Worm (Caenorhabditis elegans) whole organism, early embryonic: ENCODE results near the gene tmem-184.

Experiments
- B0310.2 ChIP-seq: sonication (generic microtip); optimal IDR thresholded peaks from 2 replicates; lab custom pipeline; 2016; ENCODE audit warnings: mild to moderate bottlenecking, missing genetic modification characterization, missing compliant biosample characterization
- F13C5.2 ChIP-seq: sonication (generic microtip); optimal IDR thresholded peaks from 2 replicates; lab custom pipeline; 2017; ENCODE audit warnings: mild to moderate bottlenecking, missing genetic modification characterization, inconsistent platforms, missing compliant biosample characterization
- aly-1 ChIP-seq: sonication (generic microtip); optimal IDR thresholded peaks from 2 replicates; lab custom pipeline; 2016; ENCODE audit warnings: missing genetic modification characterization, missing compliant biosample characterization
- ama-1 ChIP-seq: fragments of 150-350 bp; optimal IDR thresholded peaks from 2 replicates; lab custom pipeline; 2014
- ceh-13 ChIP-seq: fragments of 200-800 bp; sonication (Bioruptor generic); optimal IDR thresholded peaks from 2 replicates; lab custom pipeline; 2018; ENCODE audit warnings: mild to moderate bottlenecking, missing genetic modification characterization, missing compliant biosample characterization
- ceh-36 ChIP-seq: sonication (generic microtip); optimal IDR thresholded peaks from 2 replicates; lab custom pipeline; 2016; ENCODE audit warnings: missing genetic modification characterization, inconsistent platforms, missing compliant biosample characterization
- ets-7 ChIP-seq: sonication (generic microtip); optimal IDR thresholded peaks from 2 replicates; lab custom pipeline; 2016; ENCODE audit warnings: missing genotype, missing genetic modification characterization, missing compliant biosample characterization
- flt-1 ChIP-seq: fragments of 200-800 bp; sonication (Bioruptor generic); IDR thresholded peaks from 2 replicates; pipeline ENCODE4 v1.3.6; 2022; ENCODE audit warnings: missing genetic modification characterization, missing compliant biosample characterization
- hmbx-1 ChIP-seq: sonication (generic microtip); optimal IDR thresholded peaks from 2 replicates; lab custom pipeline; 2016; ENCODE audit warnings: mild to moderate bottlenecking, missing genetic modification characterization, missing compliant biosample characterization
- hmg-4 ChIP-seq: fragments of 200-800 bp; sonication (Bioruptor generic); optimal IDR thresholded peaks from 2 replicates; lab custom pipeline; 2018; ENCODE audit warnings: mild to moderate bottlenecking, missing genetic modification characterization, missing compliant biosample characterization
- hnd-1 ChIP-seq: sonication (generic microtip); optimal IDR thresholded peaks from 2 replicates; lab custom pipeline; 2016; ENCODE audit warnings: missing genetic modification characterization, missing compliant biosample characterization
- pes-1 ChIP-seq: fragments of 200-800 bp; sonication (Bioruptor generic); IDR thresholded peaks from 2 replicates; pipeline ENCODE4 v1.3.6; 2022; ENCODE audit warnings: missing genetic modification reagents, missing genetic modification characterization, missing compliant biosample characterization
- scrt-1 ChIP-seq: fragments of 200-800 bp; sonication (Bioruptor generic); IDR thresholded peaks from 2 replicates; pipeline ENCODE4 v1.3.6; 2022; ENCODE audit warnings: missing genetic modification characterization, missing compliant biosample characterization
- sea-1 ChIP-seq: fragments of 200-800 bp; sonication (Bioruptor generic); conservative IDR thresholded peaks from 2 replicates; pipeline ENCODE4 v1.3.6; 2022; ENCODE audit warnings: missing genetic modification characterization, missing compliant biosample characterization
- tbx-11 ChIP-seq: fragments of 200-800 bp; sonication (Bioruptor generic); IDR thresholded peaks from 2 replicates; pipeline ENCODE4 v1.3.6; 2022; ENCODE audit warnings: missing genetic modification characterization, missing compliant biosample characterization
- tbx-37 ChIP-seq: fragments of 200-800 bp; sonication (Bioruptor generic); conservative IDR thresholded peaks from 2 replicates; pipeline ENCODE4 v1.3.6; 2022; ENCODE audit warnings: missing genetic modification reagents, missing genetic modification characterization, missing compliant biosample characterization
- tra-4 ChIP-seq: sonication (generic microtip); optimal IDR thresholded peaks from 2 replicates; lab custom pipeline; 2017; ENCODE audit warnings: missing genetic modification characterization, missing compliant biosample characterization

The tmem-184 gene

ce11 chrX:14708176-14708642 is 1.5 kb upstream of the tmem-184 start:
- peak; percentile 8; the same call in 1 of the 2 replicates for TF ChIP-seq sea-1
- TF ChIP-seq B0310.2 (tag; lab: Kevin White, UChicago): peak; percentile 29
- peak; percentile 84 for TF ChIP-seq F13C5.2 (tag; lab: Kevin White, UChicago)
- TF ChIP-seq ama-1 (lab: Kevin White, UChicago): no peak
- TF ChIP-seq tbx-11 (GFP tag; lab: Robert Waterston, UW): no peak
- TF ChIP-seq aly-1 (tag; lab: Kevin White, UChicago): peak; percentile 4
- no peak for TF ChIP-seq flt-1 (GFP tag; lab: Robert Waterston, UW)
- TF ChIP-seq scrt-1 (GFP tag; lab: Robert Waterston, UW): 0 out of 2 replicates have a peak, but pooled peaks have one; percentile 35
- peak; percentile 83 for TF ChIP-seq hmg-4
- TF ChIP-seq ceh-36 (tag; lab: Kevin White, UChicago): no peak
- TF ChIP-seq ets-7 (tag; lab: Kevin White, UChicago): no peak
- TF ChIP-seq pes-1: peak; percentile 56; the same call in 1 of the 2 replicates

- TF ChIP-seq aly-1 (tag; lab: Kevin White, UChicago) (no peak), pes-1 (no peak), tra-4 (no peak), F13C5.2 (tag; lab: Kevin White, UChicago) (no peak), flt-1 (GFP tag; lab: Robert Waterston, UW) (no peak), hmg-4 (no peak), hnd-1 (tag; lab: Kevin White, UChicago) (no peak), sea-1 (no peak), ceh-13 (GFP tag; lab: Kevin White, UChicago) (no peak), scrt-1 (GFP tag; lab: Robert Waterston, UW) (no peak), tbx-11 (GFP tag; lab: Robert Waterston, UW) (no peak), hmbx-1 (tag; lab: Kevin White, UChicago) (no peak), tbx-37 (GFP tag; lab: Robert Waterston, UW) (no peak), B0310.2 (tag; lab: Kevin White, UChicago) (no peak), ets-7 (tag; lab: Kevin White, UChicago) (no peak), ama-1 (lab: Kevin White, UChicago) (no peak), ceh-36 (tag; lab: Kevin White, UChicago) (no peak)
Observed at ce11 chrX:14704933-14705332, 1.7 kb downstream of the tmem-184 start.

ce11 chrX:14701490-14701889 is 5.2 kb downstream of the tmem-184 start, which contains the start of gene F40E10.5:
F40E10.5 (plus strand) TSS chrX:14701790.
- no peak for TF ChIP-seq tbx-37 (GFP tag; lab: Robert Waterston, UW)
- TF ChIP-seq ceh-36 (tag; lab: Kevin White, UChicago): no peak
- no peak for TF ChIP-seq ceh-13 (GFP tag; lab: Kevin White, UChicago)
- no peak for TF ChIP-seq scrt-1 (GFP tag; lab: Robert Waterston, UW)
- TF ChIP-seq hmg-4: peak; percentile 22

ce11 chrX:14699866-14700265 is 6.8 kb downstream of the tmem-184 start, which contains the start of gene hch-1:
hch-1 (minus strand) TSS chrX:14699977.
- TF ChIP-seq hmg-4 (no peak), ceh-13 (GFP tag; lab: Kevin White, UChicago) (no peak), tbx-37 (GFP tag; lab: Robert Waterston, UW) (no peak), ceh-36 (tag; lab: Kevin White, UChicago) (no peak), hmbx-1 (tag; lab: Kevin White, UChicago) (no peak), scrt-1 (GFP tag; lab: Robert Waterston, UW) (no peak), tbx-11 (GFP tag; lab: Robert Waterston, UW) (no peak), tra-4 (no peak), hnd-1 (tag; lab: Kevin White, UChicago) (no peak), flt-1 (GFP tag; lab: Robert Waterston, UW) (no peak), ets-7 (tag; lab: Kevin White, UChicago) (no peak), ama-1 (lab: Kevin White, UChicago) (no peak), F13C5.2 (tag; lab: Kevin White, UChicago) (no peak), sea-1 (no peak), aly-1 (tag; lab: Kevin White, UChicago) (no peak)

ce11 chrX:14695892-14696291 is 10.8 kb downstream of the tmem-184 start:
- no peak for TF ChIP-seq pes-1
- TF ChIP-seq hmbx-1 (tag; lab: Kevin White, UChicago): no peak
- no peak for TF ChIP-seq ama-1 (lab: Kevin White, UChicago)
- no peak for TF ChIP-seq sea-1
- TF ChIP-seq flt-1 (GFP tag; lab: Robert Waterston, UW): no peak

- TF ChIP-seq ceh-13 (GFP tag; lab: Kevin White, UChicago) (no peak), tbx-37 (GFP tag; lab: Robert Waterston, UW) (no peak), flt-1 (GFP tag; lab: Robert Waterston, UW) (no peak), sea-1 (no peak), ama-1 (lab: Kevin White, UChicago) (no peak), tra-4 (no peak), hmg-4 (no peak), aly-1 (tag; lab: Kevin White, UChicago) (no peak), tbx-11 (GFP tag; lab: Robert Waterston, UW) (no peak), ets-7 (tag; lab: Kevin White, UChicago) (no peak), hmbx-1 (tag; lab: Kevin White, UChicago) (no peak)
Observed at ce11 chrX:14694633-14695177, 12.0 kb downstream of the tmem-184 start.

- TF ChIP-seq ets-7 (tag; lab: Kevin White, UChicago) (no peak), ceh-13 (GFP tag; lab: Kevin White, UChicago) (no peak), scrt-1 (GFP tag; lab: Robert Waterston, UW) (no peak), B0310.2 (tag; lab: Kevin White, UChicago) (no peak), aly-1 (tag; lab: Kevin White, UChicago) (no peak), hmbx-1 (tag; lab: Kevin White, UChicago) (no peak), pes-1 (no peak), tra-4 (no peak), ama-1 (lab: Kevin White, UChicago) (no peak), flt-1 (GFP tag; lab: Robert Waterston, UW) (no peak), F13C5.2 (tag; lab: Kevin White, UChicago) (no peak), hmg-4 (no peak), tbx-11 (GFP tag; lab: Robert Waterston, UW) (no peak), hnd-1 (tag; lab: Kevin White, UChicago) (no peak), sea-1 (no peak)
Observed at ce11 chrX:14692905-14693304, 13.8 kb downstream of the tmem-184 start, which contains the start of gene sox-3. sox-3 (minus strand) TSS chrX:14693005.
